Worm (Caenorhabditis elegans) whole organism, L4 larva: Measurements from ENCODE around the gene W07A12.4.

Source experiments
- F10B5.3 ChIP-seq: sonication (generic microtip); optimal IDR thresholded peaks from 2 replicates; lab custom pipeline; 2016; ENCODE audit warnings: mild to moderate bottlenecking, missing genetic modification characterization, missing compliant biosample characterization
- F26F4.8 ChIP-seq: fragments of 200-800 bp; sonication (Bioruptor generic); conservative IDR thresholded peaks from 2 replicates; pipeline ENCODE4 v1.3.6; 2022; ENCODE audit warnings: missing genetic modification characterization, missing compliant biosample characterization
- F49E8.2 ChIP-seq: sonication (generic microtip); optimal IDR thresholded peaks from 2 replicates; lab custom pipeline; 2016; ENCODE audit warnings: missing compliant biosample characterization, mild to moderate bottlenecking, missing genetic modification characterization, borderline replicate concordance
- R02D3.7 ChIP-seq: fragments of 150-350 bp; sonication (generic microtip); optimal IDR thresholded peaks from 3 replicates; lab custom pipeline; 2014; ENCODE audit warnings: missing biosample characterization, missing genetic modification characterization
- Y105C5A.15 ChIP-seq: fragments of 200-800 bp; sonication (Bioruptor generic); IDR thresholded peaks from 2 replicates; pipeline ENCODE4 v1.3.6; 2022; ENCODE audit warnings: missing genetic modification characterization, missing compliant biosample characterization
- Y5F2A.4 ChIP-seq: fragments of 200-800 bp; sonication (Bioruptor generic); optimal IDR thresholded peaks from 2 replicates; lab custom pipeline; 2018; ENCODE audit warnings: mild to moderate bottlenecking, missing genetic modification characterization, missing compliant biosample characterization
- ZK546.5 ChIP-seq, 2 experiments: sonication (generic microtip); optimal IDR thresholded peaks; 2 replicates each; lab custom pipeline; 2017; ENCODE audit warnings: missing biosample characterization in 2 of 2, missing genetic modification characterization in 2 of 2
- aly-2 ChIP-seq: sonication (generic microtip); optimal IDR thresholded peaks from 2 replicates; lab custom pipeline; 2018; ENCODE audit warnings: missing biosample characterization, missing genetic modification characterization
- ama-1 ChIP-seq: fragments of 150-350 bp; optimal IDR thresholded peaks from 2 replicates; lab custom pipeline; 2014; ENCODE audit warnings: inconsistent platforms, mixed read lengths
- attf-4 ChIP-seq: sonication (generic microtip); optimal IDR thresholded peaks from 3 replicates; lab custom pipeline; 2017; ENCODE audit warnings: missing biosample characterization, missing genetic modification characterization
- ceh-20 ChIP-seq: fragments of 200-800 bp; sonication (Bioruptor generic); IDR thresholded peaks from 2 replicates; pipeline ENCODE4 v1.3.6; 2022; ENCODE audit warnings: missing genetic modification reagents, missing genetic modification characterization, missing compliant biosample characterization
- ceh-32 ChIP-seq: sonication (generic microtip); optimal IDR thresholded peaks from 2 replicates; lab custom pipeline; 2016; ENCODE audit warnings: mild to moderate bottlenecking, missing genetic modification characterization, missing compliant biosample characterization; ENCODE audit not compliant: poor library complexity
- ceh-62 ChIP-seq: sonication (generic microtip); optimal IDR thresholded peaks from 2 replicates; lab custom pipeline; 2017; ENCODE audit warnings: missing biosample characterization, missing genetic modification characterization
- cey-2 ChIP-seq: sonication (generic microtip); optimal IDR thresholded peaks from 3 replicates; lab custom pipeline; 2017; ENCODE audit warnings: missing genetic modification characterization, mild to moderate bottlenecking, missing compliant biosample characterization, antibody characterized with exemption, borderline replicate concordance; ENCODE audit not compliant: insufficient read depth
- ctbp-1 ChIP-seq: fragments of 200-800 bp; sonication (Bioruptor generic); IDR thresholded peaks from 2 replicates; pipeline ENCODE4 v1.3.6; 2022; ENCODE audit warnings: missing genetic modification reagents, missing genetic modification characterization, missing compliant biosample characterization
- daf-16 ChIP-seq, 3 experiments: sonication (generic microtip); optimal IDR thresholded peaks; 2 replicates each; lab custom pipeline; 2016 to 2017; ENCODE audit warnings: missing genetic modification characterization in 3 of 3, missing genetic modification reagents in 3 of 3, mild to moderate bottlenecking in 2 of 3, missing compliant biosample characterization in 2 of 3, missing biosample characterization in 1 of 3, moderate library complexity in 1 of 3
- daf-19 ChIP-seq: fragments of 200-800 bp; sonication (Bioruptor generic); conservative IDR thresholded peaks from 2 replicates; pipeline ENCODE4 v1.3.6; 2022; ENCODE audit warnings: missing genetic modification characterization, missing compliant biosample characterization
- daf-8 ChIP-seq: fragments of 200-800 bp; sonication (Bioruptor generic); IDR thresholded peaks from 2 replicates; pipeline ENCODE4 v1.3.6; 2022; ENCODE audit warnings: missing genetic modification characterization, missing compliant biosample characterization
- dmd-6 ChIP-seq: fragments of 200-800 bp; sonication (Bioruptor generic); IDR thresholded peaks from 2 replicates; pipeline ENCODE4 v1.3.6; 2022; ENCODE audit warnings: missing genetic modification reagents, missing genetic modification characterization, missing compliant biosample characterization
- dmd-9 ChIP-seq: fragments of 200-800 bp; sonication (Bioruptor generic); IDR thresholded peaks from 2 replicates; pipeline ENCODE4 v1.3.6; 2022; ENCODE audit warnings: missing genetic modification reagents, missing genetic modification characterization, missing compliant biosample characterization
- duxl-1 ChIP-seq: sonication (generic microtip); optimal IDR thresholded peaks from 2 replicates; lab custom pipeline; 2016; ENCODE audit warnings: mild to moderate bottlenecking, missing genetic modification characterization, moderate library complexity, missing compliant biosample characterization; ENCODE audit not compliant: poor library complexity
- egl-43 ChIP-seq: fragments of 200-800 bp; sonication (Bioruptor generic); IDR thresholded peaks from 2 replicates; pipeline ENCODE4 v1.3.6; 2022; ENCODE audit warnings: missing genetic modification reagents, missing genetic modification characterization, missing compliant biosample characterization
- fkh-10 ChIP-seq: fragments of 150-350 bp; optimal IDR thresholded peaks from 2 replicates; lab custom pipeline; 2014; ENCODE audit warnings: missing biosample characterization, missing genetic modification reagents, missing genetic modification characterization
- hif-1 ChIP-seq, 2 experiments: sonication (generic microtip); optimal IDR thresholded peaks; 2 replicates each; lab custom pipeline; 2016 to 2017; ENCODE audit warnings: missing compliant biosample characterization in 2 of 2, missing genetic modification characterization in 2 of 2, missing genetic modification reagents in 2 of 2, missing genotype in 2 of 2, mild to moderate bottlenecking in 1 of 2
- hlh-30 ChIP-seq: sonication (generic microtip); optimal IDR thresholded peaks from 2 replicates; lab custom pipeline; 2017; ENCODE audit warnings: antibody characterized with exemption, mild to moderate bottlenecking, missing genetic modification characterization, missing compliant biosample characterization; ENCODE audit not compliant: insufficient read depth
- hmg-1.1 ChIP-seq: fragments of 200-800 bp; sonication (Bioruptor generic); IDR thresholded peaks from 2 replicates; pipeline ENCODE4 v1.3.6; 2022; ENCODE audit warnings: missing genetic modification reagents, missing genetic modification characterization, missing compliant biosample characterization
- jun-1 ChIP-seq: fragments of 150-350 bp; optimal IDR thresholded peaks from 2 replicates; lab custom pipeline; 2014; ENCODE audit warnings: missing biosample characterization, missing genetic modification reagents, missing genetic modification characterization
- lim-7 ChIP-seq: fragments of 200-800 bp; sonication (Bioruptor generic); IDR thresholded peaks from 2 replicates; pipeline ENCODE4 v1.3.6; 2022; ENCODE audit warnings: missing genetic modification characterization, missing compliant biosample characterization
- lin-15B ChIP-seq: fragments of 150-350 bp; sonication (generic microtip); optimal IDR thresholded peaks from 3 replicates; lab custom pipeline; 2014; ENCODE audit warnings: missing biosample characterization, missing genetic modification characterization
- lin-39 ChIP-seq: fragments of 150-350 bp; optimal IDR thresholded peaks from 2 replicates; lab custom pipeline; 2014; ENCODE audit warnings: missing biosample characterization, missing genetic modification reagents, missing genetic modification characterization
- lir-3 ChIP-seq: sonication (generic microtip); optimal IDR thresholded peaks from 2 replicates; lab custom pipeline; 2016; ENCODE audit warnings: mild to moderate bottlenecking, missing genetic modification characterization, missing compliant biosample characterization
- lsy-2 ChIP-seq, 2 experiments: fragments of 150-350 bp in 1 of 2; sonication (generic microtip) in 1 of 2; optimal IDR thresholded peaks; 2 replicates each; lab custom pipeline; 2014 to 2017; ENCODE audit warnings: missing biosample characterization in 2 of 2, missing genetic modification characterization in 2 of 2
- mdt-29 ChIP-seq: fragments of 200-800 bp; sonication (Bioruptor generic); IDR thresholded peaks from 2 replicates; pipeline ENCODE4 v1.3.6; 2022; ENCODE audit warnings: missing genetic modification reagents, missing genetic modification characterization, missing compliant biosample characterization
- mep-1 ChIP-seq: fragments of 150-350 bp; sonication (generic microtip); optimal IDR thresholded peaks from 3 replicates; lab custom pipeline; 2014; ENCODE audit warnings: missing biosample characterization, missing genetic modification characterization
- mxl-3 ChIP-seq: fragments of 200-800 bp; sonication (Bioruptor generic); optimal IDR thresholded peaks from 2 replicates; lab custom pipeline; 2018; ENCODE audit warnings: mild to moderate bottlenecking, missing genetic modification characterization, missing compliant biosample characterization
- nhr-237 ChIP-seq: sonication (generic microtip); optimal IDR thresholded peaks from 2 replicates; lab custom pipeline; 2017; ENCODE audit warnings: missing biosample characterization, missing genetic modification characterization
- nhr-28 ChIP-seq: fragments of 150-350 bp; optimal IDR thresholded peaks from 2 replicates; lab custom pipeline; 2014; ENCODE audit warnings: missing biosample characterization, missing genetic modification characterization
- nhr-41 ChIP-seq: fragments of 200-800 bp; sonication (Bioruptor generic); IDR thresholded peaks from 2 replicates; pipeline ENCODE4 v1.3.6; 2022; ENCODE audit warnings: missing genetic modification reagents, missing genetic modification characterization, missing compliant biosample characterization
- nhr-48 ChIP-seq: sonication (generic microtip); optimal IDR thresholded peaks from 2 replicates; lab custom pipeline; 2016; ENCODE audit warnings: mild to moderate bottlenecking, missing genetic modification characterization, missing compliant biosample characterization
- rbr-2 ChIP-seq: sonication (generic microtip); optimal IDR thresholded peaks from 2 replicates; lab custom pipeline; 2016; ENCODE audit warnings: missing genotype, missing genetic modification characterization, missing compliant biosample characterization
- set-16 ChIP-seq: fragments of 200-800 bp; sonication (Bioruptor generic); IDR thresholded peaks from 2 replicates; pipeline ENCODE4 v1.3.6; 2022; ENCODE audit warnings: missing genetic modification reagents, missing genetic modification characterization, missing compliant biosample characterization
- spr-1 ChIP-seq: sonication (generic microtip); optimal IDR thresholded peaks from 2 replicates; lab custom pipeline; 2016; ENCODE audit warnings: mild to moderate bottlenecking, missing genetic modification characterization, missing compliant biosample characterization
- spr-3 ChIP-seq: fragments of 200-800 bp; sonication (Bioruptor generic); optimal IDR thresholded peaks from 2 replicates; lab custom pipeline; 2018; ENCODE audit warnings: mild to moderate bottlenecking, missing genetic modification characterization, missing compliant biosample characterization
- tag-97 ChIP-seq: fragments of 200-800 bp; sonication (Bioruptor generic); IDR thresholded peaks from 2 replicates; pipeline ENCODE4 v1.3.6; 2022; ENCODE audit warnings: missing genetic modification characterization, missing compliant biosample characterization
- tra-1 ChIP-seq: fragments of 200-800 bp; sonication (Bioruptor generic); IDR thresholded peaks from 2 replicates; pipeline ENCODE4 v1.3.6; 2022; ENCODE audit warnings: missing genetic modification reagents, missing genetic modification characterization, missing compliant biosample characterization
- vab-7 ChIP-seq: fragments of 200-800 bp; sonication (Bioruptor generic); IDR thresholded peaks from 2 replicates; pipeline ENCODE4 v1.3.6; 2022; ENCODE audit warnings: missing genetic modification reagents, missing genetic modification characterization, missing compliant biosample characterization
- zfp-3 ChIP-seq: fragments of 200-800 bp; sonication (Bioruptor generic); conservative IDR thresholded peaks from 2 replicates; pipeline ENCODE4 v1.3.6; 2022; ENCODE audit warnings: missing genetic modification reagents, missing genetic modification characterization, missing compliant biosample characterization
- ztf-11 ChIP-seq: fragments of 150-350 bp; optimal IDR thresholded peaks from 2 replicates; lab custom pipeline; 2014; ENCODE audit warnings: missing biosample characterization, missing genetic modification characterization
- ztf-7 ChIP-seq: fragments of 150-350 bp; optimal IDR thresholded peaks from 2 replicates; lab custom pipeline; 2014; ENCODE audit warnings: missing biosample characterization, missing genetic modification characterization

Gene W07A12.4

ce11 chrII:9116404-9116803, 29.7 kb upstream of the W07A12.4 start (continued):
- no peak for TF ChIP-seq ctbp-1
- TF ChIP-seq mep-1 = peak; percentile 9
- no peak for TF ChIP-seq ceh-20 (GFP tag; lab: Robert Waterston, UW)
- TF ChIP-seq hlh-30 = no peak
- no peak for TF ChIP-seq attf-4 (tag; lab: Kevin White, UChicago)
- no peak for TF ChIP-seq daf-19 (GFP tag; lab: Robert Waterston, UW)
- no peak for TF ChIP-seq nhr-41 (GFP tag; lab: Robert Waterston, UW)
- no peak for TF ChIP-seq zfp-3
- no peak for TF ChIP-seq ztf-11 (tag; lab: Kevin White, UChicago)
- no peak for TF ChIP-seq Y105C5A.15 (GFP tag; lab: Robert Waterston, UW)
- TF ChIP-seq ztf-7 (tag; lab: Kevin White, UChicago) = no peak
- TF ChIP-seq daf-16 (GFP tag; optimal IDR thresholded peaks at IDR 0.05; lab: Kevin White, UChicago) = no peak
- TF ChIP-seq daf-16 (tag; optimal IDR thresholded peaks at IDR 0.05; lab: Kevin White, UChicago) = peak; percentile 41
- TF ChIP-seq tag-97 (GFP tag; lab: Robert Waterston, UW) = no peak
- TF ChIP-seq mdt-29 (GFP tag; lab: Robert Waterston, UW) = no peak
- TF ChIP-seq nhr-237 (tag; lab: Kevin White, UChicago) = no peak
- no peak for TF ChIP-seq lin-39 (tag; lab: Kevin White, UChicago)
- no peak for TF ChIP-seq nhr-48 (tag; lab: Kevin White, UChicago)
- no peak for TF ChIP-seq lin-15B (tag; lab: Kevin White, UChicago)

- TF ChIP-seq F26F4.8 (GFP tag; lab: Robert Waterston, UW) (no peak), tra-1 (no peak), cey-2 (tag; lab: Kevin White, UChicago) (no peak), set-16 (no peak), hlh-30 (no peak), mxl-3 (GFP tag; lab: Kevin White, UChicago) (no peak), F10B5.3 (tag; lab: Kevin White, UChicago) (no peak), lin-39 (tag; lab: Kevin White, UChicago) (no peak), R02D3.7 (tag; lab: Kevin White, UChicago) (no peak), lim-7 (no peak), lsy-2 (tag; optimal IDR thresholded peaks at IDR 0.05; lab: Kevin White, UChicago) (peak in 1 of 2 experiments; percentile 46), lir-3 (tag; lab: Kevin White, UChicago) (no peak), Y5F2A.4 (GFP tag; lab: Kevin White, UChicago) (no peak), daf-19 (GFP tag; lab: Robert Waterston, UW) (0 out of 2 replicates have a peak, but pooled peaks have one; percentile 55), ceh-32 (tag; lab: Kevin White, UChicago) (no peak), daf-8 (GFP tag; lab: Robert Waterston, UW) (no peak), hmg-1.1 (GFP tag; lab: Robert Waterston, UW) (no peak), hif-1 (tag; optimal IDR thresholded peaks at IDR 0.05; lab: Kevin White, UChicago) (no peak), dmd-9 (GFP tag; lab: Robert Waterston, UW) (no peak), spr-1 (tag; lab: Kevin White, UChicago) (no peak), ceh-62 (tag; lab: Kevin White, UChicago) (no peak), duxl-1 (no peak), F49E8.2 (tag; lab: Kevin White, UChicago) (no peak), mep-1 (peak; percentile 70), rbr-2 (tag; lab: Kevin White, UChicago) (no peak), egl-43 (GFP tag; lab: Robert Waterston, UW) (no peak), vab-7 (GFP tag; lab: Robert Waterston, UW) (no peak), spr-3 (GFP tag; lab: Kevin White, UChicago) (no peak), jun-1 (tag; lab: Kevin White, UChicago) (no peak), nhr-28 (peak; percentile 75), nhr-41 (GFP tag; lab: Robert Waterston, UW) (no peak), aly-2 (tag; lab: Kevin White, UChicago) (no peak), ama-1 (lab: Kevin White, UChicago) (no peak), dmd-6 (peak; percentile 59), ZK546.5 (tag; optimal IDR thresholded peaks at IDR 0.05; lab: Kevin White, UChicago) (no peak), ztf-7 (tag; lab: Kevin White, UChicago) (no peak), fkh-10 (GFP tag; lab: Kevin White, UChicago) (no peak)
Measured at ce11 chrII:9117789-9118242, 28.2 kb upstream of the W07A12.4 start.
